Worm (Caenorhabditis elegans): Measurements from ENCODE around the gene D2045.5.

D2045.5 gene

ce11 chrIII:10469574-10470055, at the start of gene D2045.5:
Gene D2045.5, minus strand, starts transcription at chrIII:10469624.
- TF ChIP-seq nhr-84 (tag; optimal IDR thresholded peaks at IDR 0.05) (no peak), isw-1 (GFP tag; IDR thresholded peaks at IDR 0.05) (no peak), grh-1 (GFP tag; IDR thresholded peaks at IDR 0.05) (no peak), nhr-85 (tag) (no peak), nhr-47 (tag; optimal IDR thresholded peaks at IDR 0.05) (no peak), nhr-20 (tag; optimal IDR thresholded peaks at IDR 0.05) (no peak), tbx-2 (tag; optimal IDR thresholded peaks at IDR 0.05) (no peak), ztf-11 (tag; optimal IDR thresholded peaks at IDR 0.05) (no peak), rnt-1 (tag; optimal IDR thresholded peaks at IDR 0.05) (no peak), sptf-1 (tag; optimal IDR thresholded peaks at IDR 0.05) (no peak), skn-1 (tag; optimal IDR thresholded peaks at IDR 0.05) (no peak), F16B12.6 (tag; optimal IDR thresholded peaks at IDR 0.05) (no peak), lin-39 (tag; optimal IDR thresholded peaks at IDR 0.05) (no peak), ces-1 (GFP tag; optimal IDR thresholded peaks at IDR 0.05) (no peak), unc-86 (tag; optimal IDR thresholded peaks at IDR 0.05) (no peak), lir-3 (tag; optimal IDR thresholded peaks at IDR 0.05; ENCODE audit: poor library complexity) (no peak), hlh-4 (tag; optimal IDR thresholded peaks at IDR 0.05) (no peak), tlp-1 (tag; optimal IDR thresholded peaks at IDR 0.05) (no peak), unc-62 (GFP tag; optimal IDR thresholded peaks at IDR 0.05) (no peak)

DNA sequence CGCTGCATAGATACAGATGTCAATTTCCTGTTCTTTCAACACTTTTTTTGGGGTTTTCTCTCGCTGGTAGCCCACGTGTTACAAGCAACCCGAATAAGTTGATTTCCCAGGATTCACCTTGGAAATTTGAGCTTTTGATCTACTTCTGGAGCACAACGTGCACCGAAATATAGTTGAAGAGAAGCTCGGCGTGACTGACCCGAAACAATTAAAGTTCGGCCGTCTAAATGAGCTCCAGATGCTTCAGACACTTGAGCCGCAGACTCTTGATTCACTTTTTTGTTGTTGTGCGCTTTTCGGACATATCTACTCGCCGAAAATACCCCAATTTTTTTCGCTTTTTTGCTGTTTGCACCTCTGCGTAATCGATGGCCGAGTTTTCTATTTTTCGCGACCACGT, 49.5 kb upstream of the D2045.5 start:
- TF ChIP-seq fkh-4 (tag; optimal IDR thresholded peaks at IDR 0.05; ENCODE audit: borderline replicate concordance) (peak; percentile 62), nhr-85 (tag) (peak; percentile 38), dsc-1 (tag; optimal IDR thresholded peaks at IDR 0.05) (peak; percentile 80), isw-1 (GFP tag; IDR thresholded peaks at IDR 0.05) (no peak)

ce11 chrIII:10515751-10516150, 46.3 kb upstream of the D2045.5 start:
- TF ChIP-seq C16A3.4 (tag; optimal IDR thresholded peaks at IDR 0.05) (no peak), efl-3 (GFP tag; optimal IDR thresholded peaks at IDR 0.05) (no peak), mdl-1 (tag; optimal IDR thresholded peaks at IDR 0.05) (no peak), unc-62 (GFP tag; optimal IDR thresholded peaks at IDR 0.05) (no peak), aly-2 (tag; optimal IDR thresholded peaks at IDR 0.05) (no peak), tbx-2 (tag; optimal IDR thresholded peaks at IDR 0.05) (no peak), pax-3 (tag; optimal IDR thresholded peaks at IDR 0.05) (no peak), lin-13 (GFP tag; optimal IDR thresholded peaks at IDR 0.05) (no peak), nhr-47 (tag; optimal IDR thresholded peaks at IDR 0.05) (no peak), C04F5.9 (tag; optimal IDR thresholded peaks at IDR 0.05) (no peak), ets-5 (GFP tag; IDR thresholded peaks at IDR 0.05) (no peak), elt-2 (tag; optimal IDR thresholded peaks at IDR 0.05) (no peak), unc-86 (tag; optimal IDR thresholded peaks at IDR 0.05) (peak; percentile 18), pqm-1 (tag; optimal IDR thresholded peaks at IDR 0.05) (no peak), ceh-90 (tag; optimal IDR thresholded peaks at IDR 0.05) (no peak), irx-1 (tag; optimal IDR thresholded peaks at IDR 0.05) (no peak), nhr-11 (tag; optimal IDR thresholded peaks at IDR 0.05) (no peak), efl-1 (optimal IDR thresholded peaks at IDR 0.05) (no peak), efl-1 (GFP tag; optimal IDR thresholded peaks at IDR 0.05 in 1 of 2) (peak in 1 of 2 experiments; percentile 84), fkh-10 (GFP tag; optimal IDR thresholded peaks at IDR 0.05) (peak; percentile 41), fkh-4 (tag; optimal IDR thresholded peaks at IDR 0.05; ENCODE audit: borderline replicate concordance) (no peak), nhr-84 (tag; optimal IDR thresholded peaks at IDR 0.05) (no peak), fos-1 (tag; optimal IDR thresholded peaks at IDR 0.05) (no peak), vab-15 (tag; optimal IDR thresholded peaks at IDR 0.05) (no peak), egl-13 (tag; optimal IDR thresholded peaks at IDR 0.05) (no peak), lsy-2 (tag; optimal IDR thresholded peaks at IDR 0.05) (no peak), ceh-8 (GFP tag; optimal IDR thresholded peaks at IDR 0.05) (no peak), skn-1 (tag; optimal IDR thresholded peaks at IDR 0.05) (no peak), lin-14 (GFP tag; optimal IDR thresholded peaks at IDR 0.05) (peak; percentile 62), snu-23 (GFP tag; optimal IDR thresholded peaks at IDR 0.05) (no peak), lin-15B (tag; optimal IDR thresholded peaks at IDR 0.05) (no peak), lir-3 (tag; optimal IDR thresholded peaks at IDR 0.05; ENCODE audit: poor library complexity) (no peak)

Data from whole organism, L1 larva.